Fruit fly (Drosophila melanogaster) whole organism, pupa: Measurements from ENCODE around the gene Arpc1.

Experiments used
- CG10348 ChIP-seq: fragments of 200-800 bp; sonication (Bioruptor generic); IDR thresholded peaks from 2 replicates; pipeline ENCODE4 v1.3.6; 2022; ENCODE audit warnings: missing biosample characterization, missing genetic modification characterization
- CG12605 ChIP-seq: fragments of 200-800 bp; sonication (Bioruptor generic); IDR thresholded peaks from 2 replicates; pipeline ENCODE4 v1.3.6; 2022; ENCODE audit warnings: missing biosample characterization, missing genetic modification characterization
- CG14655 ChIP-seq: fragments of 200-800 bp; sonication (Bioruptor generic); optimal IDR thresholded peaks from 3 replicates; lab custom pipeline; 2017; ENCODE audit warnings: mild to moderate bottlenecking, missing biosample characterization, missing genetic modification reagents, missing genetic modification characterization
- CG15710 ChIP-seq: fragments of 200-800 bp; sonication (Bioruptor generic); optimal IDR thresholded peaks from 2 replicates; lab custom pipeline; 2018; ENCODE audit warnings: missing biosample characterization, mild to moderate bottlenecking, missing genetic modification characterization, moderate library complexity
- CG32121 ChIP-seq: fragments of 200-800 bp; sonication (Bioruptor generic); IDR thresholded peaks from 2 replicates; pipeline ENCODE4 v1.3.6; 2022; ENCODE audit warnings: missing biosample characterization, missing genetic modification characterization
- CG34367 ChIP-seq: fragments of 200-800 bp; sonication (Bioruptor generic); optimal IDR thresholded peaks from 2 replicates; lab custom pipeline; 2018; ENCODE audit warnings: missing biosample characterization, mild to moderate bottlenecking, missing genetic modification characterization
- CG4496 ChIP-seq: fragments of 200-800 bp; sonication (Bioruptor generic); IDR thresholded peaks from 3 replicates; pipeline ENCODE4 v1.3.6; 2022; ENCODE audit warnings: missing biosample characterization, missing genetic modification characterization
- CG8159 ChIP-seq: fragments of 200-800 bp; sonication (Bioruptor generic); optimal IDR thresholded peaks from 3 replicates; lab custom pipeline; 2018; ENCODE audit warnings: missing biosample characterization, mild to moderate bottlenecking, missing genetic modification characterization, moderate library complexity
- CG8301 ChIP-seq: fragments of 200-800 bp; sonication (Bioruptor generic); optimal IDR thresholded peaks from 2 replicates; lab custom pipeline; 2018; ENCODE audit warnings: missing biosample characterization, mild to moderate bottlenecking, missing genetic modification characterization
- CG9948 ChIP-seq: fragments of 200-800 bp; sonication (Bioruptor generic); optimal IDR thresholded peaks from 2 replicates; lab custom pipeline; 2018; ENCODE audit warnings: missing biosample characterization, mild to moderate bottlenecking, missing genetic modification characterization, moderate library complexity
- D1 ChIP-seq: fragments of 200-800 bp; sonication (Bioruptor generic); optimal IDR thresholded peaks from 2 replicates; lab custom pipeline; 2018; ENCODE audit warnings: missing biosample characterization, mild to moderate bottlenecking, missing genetic modification characterization, moderate library complexity
- EcR ChIP-seq: fragments of 200-800 bp; sonication (Bioruptor generic); optimal IDR thresholded peaks from 3 replicates; lab custom pipeline; 2019; ENCODE audit warnings: missing biosample characterization, missing genetic modification characterization, mild to moderate bottlenecking, moderate library complexity, missing genetic modification reagents
- Pif1A ChIP-seq: fragments of 200-800 bp; sonication (Bioruptor generic); optimal IDR thresholded peaks from 3 replicates; lab custom pipeline; 2016; ENCODE audit warnings: missing biosample characterization, missing genetic modification characterization
- Snoo ChIP-seq: fragments of 200-800 bp; sonication (Bioruptor generic); optimal IDR thresholded peaks from 3 replicates; lab custom pipeline; 2017; ENCODE audit warnings: missing biosample characterization, mild to moderate bottlenecking, missing genetic modification characterization, inconsistent platforms

dm6 chr2L:13838647-13839390 is 9.3 kb upstream of the Arpc1 start:
- TF ChIP-seq CG8159 (tag; lab: Kevin White, UChicago) (no peak), EcR (GFP tag; lab: Kevin White, UChicago) (no peak), CG15710 (no peak), CG12605 (GFP tag; lab: Robert Waterston, UW) (no peak), Snoo (no peak), CG34367 (tag; lab: Kevin White, UChicago) (no peak), D1 (no peak), CG10348 (GFP tag; lab: Robert Waterston, UW) (no peak), CG4496 (GFP tag; lab: Robert Waterston, UW) (no peak), Pif1A (GFP tag; lab: Kevin White, UChicago) (no peak), CG14655 (GFP tag; lab: Kevin White, UChicago) (no peak), CG32121 (GFP tag; lab: Robert Waterston, UW) (no peak), CG9948 (no peak), CG8301 (tag; lab: Kevin White, UChicago) (no peak)
